Worm (Caenorhabditis elegans) whole organism, dauer: ENCODE data around the gene npr-13.
"Not testable (repeated sequence)": the region's sequence is repeated elsewhere in the genome, so short reads cannot be mapped to it uniquely, and the experiment has no call there.

Source experiments
- unc-62 ChIP-seq: sonication (generic microtip); optimal IDR thresholded peaks from 2 replicates; lab custom pipeline; 2017; ENCODE audit warnings: missing biosample characterization, missing genetic modification reagents, missing genetic modification characterization

The npr-13 gene

ce11 chrV:14831460-14832120 lies 26.8 kb downstream of the npr-13 start:
- TF ChIP-seq unc-62 (GFP tag; lab: Kevin White, UChicago): no peak

DNA sequence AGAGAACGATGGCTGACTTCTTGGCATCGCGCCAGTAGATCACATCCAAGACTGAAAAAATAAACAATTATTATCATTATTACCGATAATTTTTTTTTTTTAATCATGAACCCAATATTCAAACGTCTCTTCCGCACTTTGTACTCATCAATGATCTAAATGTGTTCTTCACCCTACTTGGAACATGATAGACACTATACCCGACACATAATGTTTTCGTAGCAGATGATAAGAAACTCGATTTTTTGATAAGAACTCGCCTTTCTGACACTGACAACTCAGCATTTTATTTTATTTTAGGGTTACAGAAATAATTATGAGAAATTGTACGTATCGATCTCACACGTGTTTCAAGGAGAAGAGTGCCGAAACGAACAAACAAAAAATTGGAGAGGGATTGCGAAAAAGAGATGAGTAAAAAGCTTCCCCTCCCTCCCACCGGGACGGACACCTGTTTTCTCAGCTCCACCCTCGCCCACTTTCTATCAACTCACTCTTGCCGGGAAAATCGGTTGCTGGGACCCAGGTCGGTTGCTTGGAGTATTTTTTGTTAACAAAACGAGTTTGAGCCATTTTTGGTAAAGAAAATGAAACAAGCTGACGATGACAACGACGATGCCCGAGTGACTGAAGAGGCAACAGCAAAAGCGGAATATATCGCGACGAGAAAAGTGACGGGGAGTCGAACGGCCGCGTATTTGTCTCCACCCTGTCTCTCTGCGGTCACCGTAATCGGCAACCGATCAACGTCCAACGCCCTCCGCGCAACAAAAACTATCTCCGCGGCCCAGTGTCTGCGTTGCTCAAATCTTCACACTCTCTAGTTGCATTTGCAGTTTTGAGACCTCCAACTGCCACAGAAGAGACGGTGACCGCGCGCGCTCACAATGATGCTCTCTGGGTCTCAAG lies 27.9 kb downstream of the npr-13 start:
- no peak for TF ChIP-seq unc-62 (GFP tag; lab: Kevin White, UChicago)

DNA sequence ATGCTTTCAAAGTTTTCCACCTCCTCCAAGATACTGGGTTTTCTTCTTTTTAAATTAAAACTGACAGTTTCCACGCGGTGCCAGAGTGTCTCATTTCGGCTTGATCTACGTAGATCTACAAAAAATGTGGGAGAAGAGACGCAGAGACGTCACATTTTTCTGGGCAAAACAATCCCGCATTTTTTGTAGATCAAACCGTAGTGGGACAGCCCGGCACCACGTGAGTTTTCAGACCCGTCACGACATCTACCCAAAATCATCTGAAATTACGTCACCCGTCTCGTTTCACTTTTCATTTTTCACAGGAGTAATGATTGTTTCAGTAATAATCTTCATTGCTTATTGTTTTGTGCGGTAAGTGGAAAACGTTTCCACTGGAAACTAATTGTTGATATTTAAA lies 30.0 kb downstream of the npr-13 start:
- no peak for TF ChIP-seq unc-62 (GFP tag; lab: Kevin White, UChicago)

- TF ChIP-seq unc-62 (GFP tag; lab: Kevin White, UChicago): not testable (repeated sequence)
Measured at ce11 chrV:14826952-14827351, 31.5 kb downstream of the npr-13 start, which contains the start of gene nspa-8. Gene nspa-8 (minus strand): TSS chrV:14827052.

- TF ChIP-seq unc-62 (GFP tag; lab: Kevin White, UChicago): no peak
Measured at ce11 chrV:14824124-14824523, 34.3 kb downstream of the npr-13 start, which contains the start of gene W06A7.4. Gene W06A7.4 (plus strand): TSS chrV:14824424.

- TF ChIP-seq unc-62 (GFP tag; lab: Kevin White, UChicago): no peak
Measured at ce11 chrV:14821553-14821952, 36.9 kb downstream of the npr-13 start, which contains the start of gene W06A7.2. Gene W06A7.2 (plus strand): TSS chrV:14821853.

DNA sequence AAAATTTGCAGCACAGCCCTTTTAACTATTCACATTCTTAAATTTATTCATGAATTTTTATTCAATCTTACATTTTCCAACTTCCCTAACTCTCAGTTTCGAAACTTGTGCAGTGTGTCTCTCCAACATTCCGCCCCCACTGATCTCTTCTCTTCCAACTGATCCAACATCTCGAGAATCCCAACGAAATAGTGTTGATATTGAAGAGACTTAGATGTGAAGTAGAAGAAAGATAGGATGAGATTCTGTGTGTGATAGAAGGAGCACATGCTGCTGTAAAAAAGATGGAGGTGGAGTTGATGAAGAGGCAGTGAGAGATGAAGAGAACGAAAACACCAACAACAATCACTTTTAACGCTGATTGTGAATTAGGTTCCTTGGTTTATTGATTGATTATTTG lies 38.1 kb downstream of the npr-13 start:
- TF ChIP-seq unc-62 (GFP tag; lab: Kevin White, UChicago): no peak

DNA sequence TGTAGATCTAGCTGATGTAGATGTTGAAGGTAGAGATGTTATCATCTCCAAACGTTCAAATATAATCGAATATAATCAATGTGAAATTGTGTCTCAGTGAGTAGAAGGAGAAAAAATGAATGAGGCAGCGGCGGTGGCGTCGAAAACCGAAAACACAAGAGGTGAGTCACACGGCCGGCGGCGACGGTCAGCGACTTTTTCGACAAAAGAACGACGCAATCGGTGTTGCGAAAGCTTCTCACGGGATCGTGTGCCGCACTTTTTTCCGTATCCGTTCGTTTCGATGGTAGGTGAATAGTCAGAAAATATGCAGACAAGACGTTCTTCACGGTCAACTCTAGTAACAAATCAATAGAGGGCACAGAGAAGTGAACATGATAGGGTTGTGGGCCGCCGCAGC lies 42.9 kb downstream of the npr-13 start, which contains the start of gene rin-1:
rin-1 (minus strand) TSS at position 101 of the 400 bp plus-strand sequence.
- TF ChIP-seq unc-62 (GFP tag; lab: Kevin White, UChicago): no peak

- no peak for TF ChIP-seq unc-62 (GFP tag; lab: Kevin White, UChicago)
Measured at ce11 chrV:14813566-14813965, 44.8 kb downstream of the npr-13 start.

DNA sequence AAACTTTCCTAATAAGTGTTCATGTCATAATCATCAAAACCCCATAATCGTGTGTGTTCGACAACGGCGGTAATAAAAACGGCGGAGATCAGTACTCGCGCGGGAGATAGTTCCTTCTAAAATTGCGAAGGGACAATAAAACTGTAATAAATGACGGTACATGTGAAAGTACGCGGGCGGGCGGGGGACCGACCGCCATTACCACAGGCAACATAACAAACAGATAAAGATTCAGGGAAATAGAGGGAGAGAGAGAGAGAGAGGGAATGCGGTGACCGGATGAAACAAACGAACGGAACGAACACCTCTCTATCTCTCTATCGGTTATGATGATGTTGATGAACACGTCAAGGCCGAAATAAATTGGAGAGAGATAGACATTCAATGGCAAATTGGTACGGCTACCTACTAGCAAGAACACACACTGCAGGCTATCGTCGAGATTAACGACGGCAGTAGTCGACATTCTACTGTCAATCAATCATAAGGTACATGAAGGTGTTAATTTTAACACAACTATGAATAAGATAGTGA lies 52.1 kb downstream of the npr-13 start:
- no peak for TF ChIP-seq unc-62 (GFP tag; lab: Kevin White, UChicago)
